Worm (Caenorhabditis elegans): ENCODE data around the gene ZK673.5.

DNA sequence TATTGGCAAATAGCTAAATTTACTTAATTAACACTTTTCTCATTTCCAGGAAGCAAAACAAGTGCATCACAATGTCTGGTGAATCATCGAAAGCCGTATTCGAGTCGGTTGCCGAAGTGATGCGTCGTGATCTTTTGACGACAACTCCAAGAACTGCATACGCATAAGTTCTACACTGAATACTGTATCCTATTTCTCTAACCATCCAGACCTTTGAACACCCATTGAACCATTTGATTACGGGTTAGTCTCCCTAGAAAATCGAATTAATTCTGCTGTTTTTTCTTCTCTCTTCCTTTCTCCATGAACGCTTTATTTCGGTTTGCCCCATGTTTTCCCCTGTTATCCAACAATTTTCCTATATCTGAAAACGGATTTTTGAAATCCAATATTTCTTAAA lies 11.6 kb upstream of the ZK673.5 start, which contains the start of gene lin-56:
- TF ChIP-seq ets-4 (tag; optimal IDR thresholded peaks at IDR 0.05) (no peak), ceh-30 (tag; optimal IDR thresholded peaks at IDR 0.05) (no peak), dmd-4 (tag; optimal IDR thresholded peaks at IDR 0.05; ENCODE audit: borderline replicate concordance) (no peak), ttx-3 (tag; optimal IDR thresholded peaks at IDR 0.05) (no peak), K09A11.1 (tag; optimal IDR thresholded peaks at IDR 0.05; ENCODE audit: insufficient read depth) (no peak), sdc-2 (tag; optimal IDR thresholded peaks at IDR 0.05) (no peak), pqm-1 (tag; optimal IDR thresholded peaks at IDR 0.05) (no peak), nhr-11 (tag; optimal IDR thresholded peaks at IDR 0.05) (no peak), pag-3 (tag; optimal IDR thresholded peaks at IDR 0.05; ENCODE audit: borderline replicate concordance) (no peak), elt-2 (tag; optimal IDR thresholded peaks at IDR 0.05) (no peak), ama-1 (optimal IDR thresholded peaks at IDR 0.05) (no peak), tbx-2 (tag; optimal IDR thresholded peaks at IDR 0.05) (no peak), F13H6.1 (tag; optimal IDR thresholded peaks at IDR 0.05) (no peak)
